Worm (Caenorhabditis elegans) whole organism, young adult: ENCODE measurements around the gene mec-17.
A peak's percentile ranks its signal among the peaks of the same experiment; 100 is the strongest.

Experiments used
- B0019.2 ChIP-seq: fragments of 200-800 bp; sonication (Bioruptor generic); conservative IDR thresholded peaks from 2 replicates; pipeline ENCODE4 v1.3.6; 2022; ENCODE audit warnings: missing genetic modification reagents, missing genetic modification characterization, missing compliant biosample characterization
- B0336.3 ChIP-seq: fragments of 200-800 bp; sonication (Bioruptor generic); IDR thresholded peaks from 2 replicates; pipeline ENCODE4 v1.3.6; 2022; ENCODE audit warnings: missing genetic modification characterization, missing compliant biosample characterization
- C06A6.2 ChIP-seq: fragments of 200-800 bp; sonication (Bioruptor generic); conservative IDR thresholded peaks from 2 replicates; pipeline ENCODE4 v1.3.6; 2022; ENCODE audit warnings: missing genetic modification characterization, missing compliant biosample characterization
- D2030.7 ChIP-seq: fragments of 200-800 bp; sonication (Bioruptor generic); IDR thresholded peaks from 2 replicates; pipeline ENCODE4 v1.3.6; 2022; ENCODE audit warnings: missing genetic modification reagents, missing genetic modification characterization, missing compliant biosample characterization
- F10E7.11 ChIP-seq: sonication (generic microtip); optimal IDR thresholded peaks from 2 replicates; lab custom pipeline; 2017; ENCODE audit warnings: mild to moderate bottlenecking, missing genetic modification characterization, moderate library complexity, missing compliant biosample characterization
- F23B12.7 ChIP-seq: sonication (generic microtip); optimal IDR thresholded peaks from 2 replicates; lab custom pipeline; 2017; ENCODE audit warnings: missing genetic modification characterization, mild to moderate bottlenecking, missing compliant biosample characterization, antibody characterized with exemption, moderate library complexity; ENCODE audit not compliant: insufficient read depth
- F33H1.4 ChIP-seq: fragments of 200-800 bp; sonication (Bioruptor generic); IDR thresholded peaks from 2 replicates; pipeline ENCODE4 v1.3.6; 2022; ENCODE audit warnings: missing genetic modification reagents, missing genetic modification characterization, missing compliant biosample characterization
- F37B4.10 ChIP-seq: fragments of 200-800 bp; sonication (Bioruptor generic); IDR thresholded peaks from 2 replicates; pipeline ENCODE4 v1.3.6; 2022; ENCODE audit warnings: missing genetic modification characterization, missing compliant biosample characterization
- F49E8.2 ChIP-seq: sonication (generic microtip); optimal IDR thresholded peaks from 3 replicates; lab custom pipeline; 2017; ENCODE audit warnings: missing genetic modification characterization, mild to moderate bottlenecking, missing compliant biosample characterization, antibody characterized with exemption, moderate library complexity; ENCODE audit not compliant: insufficient read depth
- F57C9.4 ChIP-seq: sonication (generic microtip); optimal IDR thresholded peaks from 2 replicates; lab custom pipeline; 2017; ENCODE audit warnings: mild to moderate bottlenecking, missing genetic modification characterization, missing compliant biosample characterization
- K11D2.4 ChIP-seq: fragments of 200-800 bp; sonication (Bioruptor generic); IDR thresholded peaks from 2 replicates; pipeline ENCODE4 v1.3.6; 2022; ENCODE audit warnings: missing genetic modification reagents, missing genetic modification characterization, missing compliant biosample characterization
- Y53G8AR.9 ChIP-seq: fragments of 200-800 bp; sonication (Bioruptor generic); conservative IDR thresholded peaks from 2 replicates; pipeline ENCODE4 v1.3.6; 2022; ENCODE audit warnings: missing genetic modification reagents, missing genetic modification characterization, missing compliant biosample characterization
- Y95B8A.8 ChIP-seq: fragments of 200-800 bp; sonication (Bioruptor generic); IDR thresholded peaks from 2 replicates; pipeline ENCODE4 v1.3.6; 2022; ENCODE audit warnings: missing genetic modification reagents, missing genetic modification characterization, missing compliant biosample characterization
- athp-1 ChIP-seq: sonication (generic microtip); optimal IDR thresholded peaks from 2 replicates; lab custom pipeline; 2017; ENCODE audit warnings: mild to moderate bottlenecking, missing genetic modification characterization, missing compliant biosample characterization
- attf-3 ChIP-seq: fragments of 200-800 bp; sonication (Bioruptor generic); conservative IDR thresholded peaks from 2 replicates; pipeline ENCODE4 v1.3.6; 2022; ENCODE audit warnings: missing genetic modification reagents, missing genetic modification characterization, missing compliant biosample characterization
- attf-5 ChIP-seq: fragments of 200-800 bp; sonication (Bioruptor generic); optimal IDR thresholded peaks from 2 replicates; lab custom pipeline; 2018; ENCODE audit warnings: mild to moderate bottlenecking, missing genetic modification characterization, missing compliant biosample characterization
- bed-2 ChIP-seq: fragments of 200-800 bp; sonication (Bioruptor generic); IDR thresholded peaks from 2 replicates; pipeline ENCODE4 v1.3.6; 2022; ENCODE audit warnings: missing genetic modification reagents, missing genetic modification characterization, missing compliant biosample characterization
- die-1 ChIP-seq: sonication (generic microtip); optimal IDR thresholded peaks from 2 replicates; lab custom pipeline; 2016; ENCODE audit warnings: missing genotype, mild to moderate bottlenecking, missing genetic modification characterization, missing compliant biosample characterization
- dox-1 ChIP-seq: fragments of 200-800 bp; sonication (Bioruptor generic); IDR thresholded peaks from 2 replicates; pipeline ENCODE4 v1.3.6; 2022; ENCODE audit warnings: missing genetic modification reagents, missing genetic modification characterization, missing compliant biosample characterization
- efl-1 ChIP-seq: fragments of 150-350 bp; optimal IDR thresholded peaks from 2 replicates; lab custom pipeline; 2014; ENCODE audit warnings: missing biosample characterization, missing genetic modification reagents, missing genetic modification characterization
- egrh-3 ChIP-seq: fragments of 200-800 bp; sonication (Bioruptor generic); IDR thresholded peaks from 2 replicates; pipeline ENCODE4 v1.3.6; 2022; ENCODE audit warnings: missing genetic modification reagents, missing genetic modification characterization, missing compliant biosample characterization
- ekl-4 ChIP-seq: fragments of 200-800 bp; sonication (Bioruptor generic); IDR thresholded peaks from 2 replicates; pipeline ENCODE4 v1.3.6; 2022; ENCODE audit warnings: missing genetic modification reagents, missing genetic modification characterization, missing compliant biosample characterization
- ets-4 ChIP-seq: fragments of 200-800 bp; sonication (Bioruptor generic); optimal IDR thresholded peaks from 2 replicates; lab custom pipeline; 2018; ENCODE audit warnings: mild to moderate bottlenecking, missing genetic modification characterization, missing compliant biosample characterization
- fkh-3 ChIP-seq: sonication (generic microtip); optimal IDR thresholded peaks from 2 replicates; lab custom pipeline; 2016; ENCODE audit warnings: mild to moderate bottlenecking, missing genetic modification characterization, missing compliant biosample characterization
- hmg-1.2 ChIP-seq: fragments of 200-800 bp; sonication (Bioruptor generic); IDR thresholded peaks from 2 replicates; pipeline ENCODE4 v1.3.6; 2022; ENCODE audit warnings: missing genetic modification reagents, missing genetic modification characterization, missing compliant biosample characterization
- hrde-1 ChIP-seq: sonication (generic microtip); optimal IDR thresholded peaks from 2 replicates; lab custom pipeline; 2016; ENCODE audit warnings: missing genetic modification characterization, mild to moderate bottlenecking, missing compliant biosample characterization, moderate library complexity, missing genotype, missing genetic modification reagents, borderline replicate concordance
- hsf-1 ChIP-seq: fragments of 200-800 bp; sonication (Bioruptor generic); IDR thresholded peaks from 2 replicates; pipeline ENCODE4 v1.3.6; 2022; ENCODE audit warnings: missing genetic modification reagents, missing genetic modification characterization, missing compliant biosample characterization
- lin-26 ChIP-seq: fragments of 200-800 bp; sonication (Bioruptor generic); IDR thresholded peaks from 2 replicates; pipeline ENCODE4 v1.3.6; 2022; ENCODE audit warnings: missing genetic modification reagents, missing genetic modification characterization, missing compliant biosample characterization
- lsl-1 ChIP-seq: fragments of 200-800 bp; sonication (Bioruptor generic); optimal IDR thresholded peaks from 2 replicates; lab custom pipeline; 2018; ENCODE audit warnings: mild to moderate bottlenecking, missing genetic modification characterization, moderate library complexity, missing compliant biosample characterization
- madf-6 ChIP-seq: fragments of 200-800 bp; sonication (Bioruptor generic); IDR thresholded peaks from 2 replicates; pipeline ENCODE4 v1.3.6; 2022; ENCODE audit warnings: missing genetic modification reagents, missing genetic modification characterization, missing compliant biosample characterization
- mes-4 ChIP-seq: sonication (generic microtip); optimal IDR thresholded peaks from 2 replicates; lab custom pipeline; 2016; ENCODE audit warnings: missing genotype, missing genetic modification characterization, missing compliant biosample characterization
- nfyb-1 ChIP-seq: fragments of 200-800 bp; sonication (Bioruptor generic); IDR thresholded peaks from 2 replicates; pipeline ENCODE4 v1.3.6; 2022; ENCODE audit warnings: missing genetic modification reagents, missing genetic modification characterization, missing compliant biosample characterization
- nhr-120 ChIP-seq: fragments of 200-800 bp; sonication (Bioruptor generic); IDR thresholded peaks from 2 replicates; pipeline ENCODE4 v1.3.6; 2022; ENCODE audit warnings: missing genetic modification characterization, missing compliant biosample characterization
- nhr-179 ChIP-seq: sonication (generic microtip); optimal IDR thresholded peaks from 2 replicates; lab custom pipeline; 2016; ENCODE audit warnings: mild to moderate bottlenecking, missing genetic modification characterization, missing compliant biosample characterization
- nhr-27 ChIP-seq: fragments of 200-800 bp; sonication (Bioruptor generic); optimal IDR thresholded peaks from 2 replicates; lab custom pipeline; 2018; ENCODE audit warnings: mild to moderate bottlenecking, missing genetic modification characterization, moderate library complexity, missing compliant biosample characterization
- nhr-80 ChIP-seq: sonication (generic microtip); optimal IDR thresholded peaks from 2 replicates; lab custom pipeline; 2016; ENCODE audit warnings: missing genetic modification characterization, missing compliant biosample characterization
- nhr-90 ChIP-seq: sonication (generic microtip); optimal IDR thresholded peaks from 2 replicates; lab custom pipeline; 2016; ENCODE audit warnings: missing genotype, mild to moderate bottlenecking, missing genetic modification characterization, missing compliant biosample characterization
- pbrm-1 ChIP-seq: fragments of 200-800 bp; sonication (Bioruptor generic); IDR thresholded peaks from 2 replicates; pipeline ENCODE4 v1.3.6; 2022; ENCODE audit warnings: missing genetic modification reagents, missing genetic modification characterization, missing compliant biosample characterization
- rcor-1 ChIP-seq: fragments of 200-800 bp; sonication (Bioruptor generic); IDR thresholded peaks from 2 replicates; pipeline ENCODE4 v1.3.6; 2022; ENCODE audit warnings: missing genetic modification reagents, missing genetic modification characterization, missing compliant biosample characterization
- rec-8 ChIP-seq, 2 experiments: sonication (generic microtip); optimal IDR thresholded peaks; 2 replicates each; lab custom pipeline; 2016; ENCODE audit warnings: mild to moderate bottlenecking in 2 of 2, missing genetic modification characterization in 2 of 2, missing genetic modification reagents in 2 of 2, missing genotype in 2 of 2, missing biosample characterization in 1 of 2, missing compliant biosample characterization in 1 of 2, moderate library complexity in 1 of 2
- snpc-1.3 ChIP-seq: sonication (generic microtip); optimal IDR thresholded peaks from 2 replicates; lab custom pipeline; 2017; ENCODE audit warnings: missing genetic modification characterization, mild to moderate bottlenecking, missing compliant biosample characterization, antibody characterized with exemption, moderate library complexity, missing genotype, missing genetic modification reagents; ENCODE audit not compliant: insufficient read depth
- snpc-4 ChIP-seq, 5 experiments: fragments of 150-350 bp in 1 of 5; sonication (generic microtip) in 4 of 5; optimal IDR thresholded peaks; 2 replicates each; lab custom pipeline; 2014 to 2018; ENCODE audit warnings: missing genetic modification characterization in 5 of 5, missing biosample characterization in 3 of 5, antibody characterized with exemption in 2 of 5, mild to moderate bottlenecking in 2 of 5, missing compliant biosample characterization in 2 of 5, missing genotype in 2 of 5, moderate library complexity in 2 of 5, missing genetic modification reagents in 1 of 5
- somi-1 ChIP-seq: fragments of 200-800 bp; sonication (Bioruptor generic); optimal IDR thresholded peaks from 2 replicates; lab custom pipeline; 2018; ENCODE audit warnings: mild to moderate bottlenecking, missing genetic modification characterization, missing compliant biosample characterization
- tlf-1 ChIP-seq: fragments of 200-800 bp; sonication (Bioruptor generic); optimal IDR thresholded peaks from 2 replicates; lab custom pipeline; 2018; ENCODE audit warnings: mild to moderate bottlenecking, missing genetic modification characterization, missing compliant biosample characterization
- xnd-1 ChIP-seq: sonication (generic microtip); optimal IDR thresholded peaks from 2 replicates; lab custom pipeline; 2016; ENCODE audit warnings: missing genotype, missing genetic modification reagents, missing genetic modification characterization, missing compliant biosample characterization
- zim-3 ChIP-seq: sonication (generic microtip); optimal IDR thresholded peaks from 2 replicates; lab custom pipeline; 2017; ENCODE audit warnings: mild to moderate bottlenecking, missing genetic modification characterization, moderate library complexity, missing compliant biosample characterization

The mec-17 gene

ce11 chrIV:7961889-7962342 is 25.1 kb downstream of the mec-17 start (continued):
- peak; percentile 11 for TF ChIP-seq snpc-4 (GFP tag; optimal IDR thresholded peaks at IDR 0.05; lab: Kevin White, UChicago)
- TF ChIP-seq snpc-4 (tag; optimal IDR thresholded peaks at IDR 0.05; lab: Kevin White, UChicago): peak in 1 of 4 experiments; percentile 47
- peak; percentile 55 for TF ChIP-seq lsl-1 (GFP tag; lab: Kevin White, UChicago)
- TF ChIP-seq pbrm-1 (GFP tag; lab: Robert Waterston, UW): peak; percentile 24; the same call in 1 of the 2 replicates
- peak; percentile 89 for TF ChIP-seq hrde-1 (tag; lab: Kevin White, UChicago)
- TF ChIP-seq F37B4.10 (GFP tag; lab: Robert Waterston, UW): no peak
- TF ChIP-seq Y53G8AR.9 (GFP tag; lab: Robert Waterston, UW): peak; percentile 86
- peak; percentile 94 for TF ChIP-seq B0336.3
- TF ChIP-seq hsf-1 (GFP tag; lab: Robert Waterston, UW): peak; percentile 80
- TF ChIP-seq nhr-27 (tag; lab: Kevin White, UChicago): peak; percentile 83

- TF ChIP-seq ekl-4 (GFP tag; lab: Robert Waterston, UW): 0 out of 2 replicates have a peak, but pooled peaks have one; percentile 13
- TF ChIP-seq nhr-80 (tag; lab: Kevin White, UChicago): no peak
- peak; percentile 24; the same call in 1 of the 2 replicates for TF ChIP-seq hmg-1.2 (GFP tag; lab: Robert Waterston, UW)
- no peak for TF ChIP-seq somi-1 (GFP tag; lab: Kevin White, UChicago)
- peak; percentile 89 for TF ChIP-seq madf-6
- TF ChIP-seq nhr-90: no peak
- TF ChIP-seq efl-1 (GFP tag; lab: Kevin White, UChicago): peak; percentile 93
- peak; percentile 83 for TF ChIP-seq snpc-1.3 (tag; lab: Kevin White, UChicago)
- TF ChIP-seq nfyb-1 (GFP tag; lab: Robert Waterston, UW): no peak
- no peak for TF ChIP-seq F10E7.11
- no peak; the same call in 1 of the 2 replicates for TF ChIP-seq attf-3 (GFP tag; lab: Robert Waterston, UW)
- no peak for TF ChIP-seq F57C9.4 (tag; lab: Kevin White, UChicago)
- TF ChIP-seq mes-4 (tag; lab: Kevin White, UChicago): no peak
- TF ChIP-seq fkh-3: no peak
- TF ChIP-seq C06A6.2: no peak
- no peak for TF ChIP-seq rcor-1 (GFP tag; lab: Robert Waterston, UW)
- no peak for TF ChIP-seq egrh-3 (GFP tag; lab: Robert Waterston, UW)
- TF ChIP-seq dox-1 (GFP tag; lab: Robert Waterston, UW): peak; percentile 54
- no peak for TF ChIP-seq rec-8 (tag; optimal IDR thresholded peaks at IDR 0.05; lab: Kevin White, UChicago)
- peak; percentile 81 for TF ChIP-seq F49E8.2 (tag; lab: Kevin White, UChicago)
- no peak for TF ChIP-seq nhr-179 (tag; lab: Kevin White, UChicago)
- peak; percentile 73 for TF ChIP-seq B0019.2 (GFP tag; lab: Robert Waterston, UW)
- TF ChIP-seq D2030.7: peak; percentile 81
- peak; percentile 66 for TF ChIP-seq F33H1.4 (GFP tag; lab: Robert Waterston, UW)
- no peak for TF ChIP-seq ets-4 (GFP tag; lab: Kevin White, UChicago)
- peak; percentile 71 for TF ChIP-seq xnd-1
- TF ChIP-seq lin-26 (GFP tag; lab: Robert Waterston, UW): no peak
- TF ChIP-seq tlf-1 (GFP tag; lab: Kevin White, UChicago): peak; percentile 61
- no peak for TF ChIP-seq F23B12.7
- TF ChIP-seq die-1 (tag; lab: Kevin White, UChicago): no peak
- TF ChIP-seq attf-5 (GFP tag; lab: Kevin White, UChicago): no peak
- no peak for TF ChIP-seq K11D2.4
- TF ChIP-seq athp-1: no peak
- no peak for TF ChIP-seq bed-2 (GFP tag; lab: Robert Waterston, UW)
- no peak for TF ChIP-seq nhr-120
- TF ChIP-seq zim-3: no peak
- peak; percentile 44; the same call in 1 of the 2 replicates for TF ChIP-seq Y95B8A.8 (GFP tag; lab: Robert Waterston, UW)
Observed at ce11 chrIV:7958092-7958491, 28.9 kb downstream of the mec-17 start.
